Fruit fly (Drosophila melanogaster) whole organism, wandering third instar larva: ENCODE measurements around the gene Phs.

Source experiments
- CG32264 ChIP-seq: fragments of 200-800 bp; sonication (Bioruptor generic); optimal IDR thresholded peaks from 2 replicates; lab custom pipeline; 2016; ENCODE audit warnings: missing biosample characterization, missing genetic modification characterization
- CG9705 ChIP-seq: fragments of 200-800 bp; sonication (Bioruptor generic); optimal IDR thresholded peaks from 2 replicates; lab custom pipeline; 2018; ENCODE audit warnings: missing biosample characterization, mild to moderate bottlenecking, missing genetic modification characterization
- CrebA ChIP-seq: fragments of 200-800 bp; sonication (Bioruptor generic); optimal IDR thresholded peaks from 2 replicates; lab custom pipeline; 2016; ENCODE audit warnings: missing biosample characterization, mild to moderate bottlenecking, missing genetic modification characterization, borderline replicate concordance
- Dfd ChIP-seq: fragments of >200 bp; optimal IDR thresholded peaks from 2 replicates; lab custom pipeline; 2017; ENCODE audit warnings: missing biosample characterization, missing genetic modification characterization
- Dif ChIP-seq: fragments of 200-275, 200-300 bp; sonication (Bioruptor generic); optimal IDR thresholded peaks from 2 replicates; lab custom pipeline; 2018; ENCODE audit warnings: missing biosample characterization, missing genetic modification characterization; ENCODE audit not compliant: partially characterized antibody
- GATAd ChIP-seq: sonication (Bioruptor generic); optimal IDR thresholded peaks from 2 replicates; lab custom pipeline; 2016; ENCODE audit warnings: missing biosample characterization, missing genetic modification characterization
- HLH106 ChIP-seq: fragments of 200-800 bp; optimal IDR thresholded peaks from 3 replicates; lab custom pipeline; 2019; ENCODE audit warnings: missing biosample characterization, mild to moderate bottlenecking, missing genetic modification characterization, moderate library complexity
- Hnf4 ChIP-seq: fragments of 200-800 bp; sonication (Bioruptor generic); optimal IDR thresholded peaks from 2 replicates; lab custom pipeline; 2016; ENCODE audit warnings: missing biosample characterization, mild to moderate bottlenecking, missing genetic modification characterization
- Hr83 ChIP-seq: fragments of 200-300 bp; sonication (Bioruptor generic); optimal IDR thresholded peaks from 2 replicates; lab custom pipeline; 2016; ENCODE audit warnings: missing biosample characterization, mild to moderate bottlenecking, missing genetic modification characterization, moderate library complexity; ENCODE audit not compliant: poor library complexity, severe bottlenecking
- Jra ChIP-seq: sonication (Bioruptor generic); optimal IDR thresholded peaks from 2 replicates; lab custom pipeline; 2016; ENCODE audit warnings: missing biosample characterization, missing genetic modification characterization
- Rel ChIP-seq, 2 experiments: fragments of 200-800 bp; sonication (Bioruptor generic) in 1 of 2; optimal IDR thresholded peaks; 2 replicates in 1 of 2; 3 replicates in 1 of 2; lab custom pipeline; 2016 to 2019; ENCODE audit warnings: mild to moderate bottlenecking in 2 of 2, missing biosample characterization in 2 of 2, missing genetic modification characterization in 2 of 2, moderate library complexity in 1 of 2
- Vsx2 ChIP-seq: fragments of 200-300, 225-300 bp; sonication (Bioruptor generic); optimal IDR thresholded peaks from 2 replicates; lab custom pipeline; 2018; ENCODE audit warnings: missing biosample characterization, missing genetic modification characterization; ENCODE audit not compliant: partially characterized antibody
- br ChIP-seq: fragments of 200-800 bp; sonication (Bioruptor generic); optimal IDR thresholded peaks from 2 replicates; lab custom pipeline; 2016; ENCODE audit warnings: missing biosample characterization, missing genetic modification characterization
- brk ChIP-seq: fragments of 200-800 bp; sonication (Bioruptor generic); optimal IDR thresholded peaks from 2 replicates; lab custom pipeline; 2016; ENCODE audit warnings: missing biosample characterization, mild to moderate bottlenecking, missing genetic modification characterization
- dl ChIP-seq, 2 experiments: fragments of 175-275, 200-275 bp in 1 of 2; fragments of 200-275 bp in 1 of 2; sonication (Bioruptor generic); optimal IDR thresholded peaks; lab custom pipeline; 2018; ENCODE audit warnings: mild to moderate bottlenecking in 2 of 2, missing biosample characterization in 2 of 2, missing genetic modification characterization in 2 of 2, moderate library complexity in 2 of 2; ENCODE audit not compliant: partially characterized antibody in 2 of 2, insufficient read depth in 1 of 2
- dsf ChIP-seq: sonication (Bioruptor generic); optimal IDR thresholded peaks from 2 replicates; lab custom pipeline; 2016; ENCODE audit warnings: missing biosample characterization, missing genetic modification characterization, borderline replicate concordance
- ey ChIP-seq: fragments of 200-800 bp; sonication (Bioruptor generic); optimal IDR thresholded peaks from 2 replicates; lab custom pipeline; 2016; ENCODE audit warnings: missing biosample characterization, missing genetic modification characterization
- foxo ChIP-seq, 2 experiments: fragments of 200-800 bp; sonication (Bioruptor generic); optimal IDR thresholded peaks; 2 replicates in 1 of 2; 3 replicates in 1 of 2; lab custom pipeline; 2016 to 2017; ENCODE audit warnings: missing biosample characterization in 2 of 2, missing genetic modification characterization in 2 of 2
- h ChIP-seq: fragments of 200-800 bp; sonication (Bioruptor generic); optimal IDR thresholded peaks from 3 replicates; lab custom pipeline; 2016; ENCODE audit warnings: missing biosample characterization, mild to moderate bottlenecking, missing genetic modification characterization
- jim ChIP-seq: fragments of 175-275, 200-325 bp; sonication (Bioruptor generic); optimal IDR thresholded peaks from 2 replicates; lab custom pipeline; 2016; ENCODE audit warnings: missing biosample characterization, mild to moderate bottlenecking, missing genetic modification characterization
- pan ChIP-seq: fragments of >200 bp; optimal IDR thresholded peaks from 2 replicates; lab custom pipeline; 2017
- psq ChIP-seq: fragments of 200-800 bp; sonication (Bioruptor generic); optimal IDR thresholded peaks from 3 replicates; lab custom pipeline; 2017; ENCODE audit warnings: missing biosample characterization, mild to moderate bottlenecking, missing genetic modification characterization, moderate library complexity
- sage ChIP-seq: fragments of 200-800 bp; sonication (Bioruptor generic); optimal IDR thresholded peaks from 2 replicates; lab custom pipeline; 2016; ENCODE audit warnings: missing biosample characterization, mild to moderate bottlenecking, missing genetic modification characterization
- tai ChIP-seq: sonication (Bioruptor generic); optimal IDR thresholded peaks from 2 replicates; lab custom pipeline; 2016; ENCODE audit warnings: missing biosample characterization, missing genetic modification characterization
- woc ChIP-seq: sonication (Bioruptor generic); optimal IDR thresholded peaks from 2 replicates; lab custom pipeline; 2016; ENCODE audit warnings: missing biosample characterization, mild to moderate bottlenecking, missing genetic modification characterization

Gene Phs

dm6 chr3L:15589746-15590145, 30.0 kb upstream of the Phs start:
- TF ChIP-seq h (GFP tag; lab: Kevin White, UChicago): no peak
- TF ChIP-seq HLH106: no peak
- no peak for TF ChIP-seq CG9705
- TF ChIP-seq Hnf4 (GFP tag; lab: Kevin White, UChicago): no peak
- no peak for TF ChIP-seq Vsx2 (GFP tag; lab: Kevin White, UChicago)
- TF ChIP-seq CG32264 (GFP tag; lab: Kevin White, UChicago): no peak
- TF ChIP-seq foxo (GFP tag; optimal IDR thresholded peaks at IDR 0.05; lab: Kevin White, UChicago): no peak
- TF ChIP-seq Jra (GFP tag; lab: Kevin White, UChicago): no peak
- TF ChIP-seq brk (GFP tag; lab: Kevin White, UChicago): no peak
- TF ChIP-seq CrebA (GFP tag; lab: Kevin White, UChicago): no peak
- no peak for TF ChIP-seq pan (lab: Kevin White, UChicago)

dm6 chr3L:15590803-15591597, 28.7 kb upstream of the Phs start:
- no peak for TF ChIP-seq h (GFP tag; lab: Kevin White, UChicago)
- TF ChIP-seq psq: no peak
- no peak for TF ChIP-seq Hr83 (GFP tag; lab: Kevin White, UChicago)
- no peak for TF ChIP-seq CG9705
- no peak for TF ChIP-seq br (GFP tag; lab: Kevin White, UChicago)
- no peak for TF ChIP-seq ey (GFP tag; lab: Kevin White, UChicago)
- no peak for TF ChIP-seq dl (GFP tag; optimal IDR thresholded peaks at IDR 0.05; lab: Kevin White, UChicago; ENCODE audit: insufficient read depth in 1 of 2, partially characterized antibody in 2 of 2)
- no peak for TF ChIP-seq tai (GFP tag; lab: Kevin White, UChicago)
- TF ChIP-seq sage (GFP tag; lab: Kevin White, UChicago): no peak
- TF ChIP-seq HLH106: no peak
- no peak for TF ChIP-seq brk (GFP tag; lab: Kevin White, UChicago)
- TF ChIP-seq GATAd: no peak
- no peak for TF ChIP-seq dsf (GFP tag; lab: Kevin White, UChicago)
- no peak for TF ChIP-seq jim (GFP tag; lab: Kevin White, UChicago)
- TF ChIP-seq Dif (GFP tag; lab: Kevin White, UChicago): no peak

dm6 chr3L:15592536-15593260, 27.0 kb upstream of the Phs start:
- peak; percentile 19 for TF ChIP-seq HLH106
- no peak for TF ChIP-seq woc (GFP tag; lab: Kevin White, UChicago)
- TF ChIP-seq Dfd (GFP tag; lab: Kevin White, UChicago): no peak
- TF ChIP-seq dl (GFP tag; optimal IDR thresholded peaks at IDR 0.05; lab: Kevin White, UChicago; ENCODE audit: insufficient read depth in 1 of 2, partially characterized antibody in 2 of 2): no peak

- TF ChIP-seq CG32264 (GFP tag; lab: Kevin White, UChicago): no peak
These were observed 26.3 kb upstream of the Phs start for dm6 chr3L:15593399-15593798.

dm6 chr3L:15594093-15594653, 25.5 kb upstream of the Phs start:
- TF ChIP-seq dsf (GFP tag; lab: Kevin White, UChicago) (no peak), Rel (GFP tag; optimal IDR thresholded peaks at IDR 0.05; lab: Kevin White, UChicago) (no peak), Rel (tag; optimal IDR thresholded peaks at IDR 0.05; lab: Kevin White, UChicago) (peak; percentile 17), br (GFP tag; lab: Kevin White, UChicago) (peak; percentile 27)
